Fruit fly (Drosophila melanogaster): ENCODE measurements around the gene b.

Gene b

DNA sequence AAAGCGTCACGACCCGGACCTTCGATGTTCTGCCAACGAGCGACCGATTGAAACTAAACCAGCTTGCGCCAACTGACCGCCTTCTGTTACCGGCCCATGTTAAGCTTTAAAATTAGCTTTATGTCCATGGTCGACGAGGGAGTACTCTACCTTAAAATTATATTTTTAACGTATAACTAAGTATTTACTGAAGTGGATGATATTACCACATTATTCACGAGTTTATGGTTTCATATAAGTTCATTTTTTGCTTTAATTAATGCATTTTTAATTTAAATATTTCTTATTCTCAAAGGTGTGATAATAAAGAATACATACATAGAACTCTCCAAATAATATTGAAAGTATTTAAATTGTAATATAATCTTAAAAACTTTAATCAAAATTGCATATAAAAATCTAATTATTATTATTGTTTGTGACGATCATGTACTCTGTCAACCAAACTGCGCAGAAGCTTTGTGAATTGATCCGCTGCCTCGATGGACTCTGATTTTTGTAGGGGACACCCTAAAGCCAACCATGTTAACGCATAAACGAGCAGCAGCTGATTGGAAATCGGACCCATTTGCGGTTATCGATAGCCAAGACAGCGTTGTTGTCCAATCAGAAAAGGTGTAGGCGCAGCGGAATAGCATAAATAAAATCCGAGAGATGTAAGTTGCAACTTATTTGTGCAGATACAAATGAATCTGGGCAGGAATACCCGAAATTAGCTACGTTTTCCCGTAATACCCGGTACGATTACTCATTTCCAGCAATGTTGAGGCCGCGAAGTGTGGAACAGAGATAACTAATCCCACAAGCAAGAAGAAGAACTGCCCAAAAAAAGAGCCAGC, 40.7 kb upstream of the b start, which contains the start of the genes CG9008 and p38b (continued):
- TF ChIP-seq Antp (GFP tag; optimal IDR thresholded peaks at IDR 0.05) (peak; percentile 8), CG4282 (GFP tag; optimal IDR thresholded peaks at IDR 0.05) (no peak), CG17612 (GFP tag; IDR thresholded peaks at IDR 0.05) (no peak), CG34422 (GFP tag; IDR thresholded peaks at IDR 0.05) (peak; percentile 20; the same call in 2 of the 3 replicates), CG6765 (GFP tag; optimal IDR thresholded peaks at IDR 0.05) (peak; percentile 75), CG14667 (GFP tag; IDR thresholded peaks at IDR 0.05) (peak; percentile 5; the same call in 1 of the 2 replicates), CG18764 (GFP tag; optimal IDR thresholded peaks at IDR 0.05) (peak; percentile 26), CG31388 (GFP tag; optimal IDR thresholded peaks at IDR 0.05) (no peak), CG7556 (GFP tag; optimal IDR thresholded peaks at IDR 0.05) (peak; percentile 95), Max (GFP tag; optimal IDR thresholded peaks at IDR 0.05) (peak; percentile 61), sens (GFP tag) (peak; percentile 79), Abd-B (GFP tag; optimal IDR thresholded peaks at IDR 0.05) (peak; percentile 76), corto (GFP tag; optimal IDR thresholded peaks at IDR 0.05) (peak; percentile 52), ssp (GFP tag; IDR thresholded peaks at IDR 0.05) (peak; percentile 63), inv (GFP tag; IDR thresholded peaks at IDR 0.05; ENCODE audit: partially characterized antibody) (peak; percentile 20; the same call in 1 of the 2 replicates), CG6654 (GFP tag; optimal IDR thresholded peaks at IDR 0.05) (peak; percentile 64), CG2678 (tag; optimal IDR thresholded peaks at IDR 0.05) (peak; percentile 95), nau (GFP tag; optimal IDR thresholded peaks at IDR 0.05) (no peak), gsb-n (tag; optimal IDR thresholded peaks at IDR 0.05) (peak; percentile 77), Deaf1 (tag; optimal IDR thresholded peaks at IDR 0.05) (peak; percentile 76), CG14014 (GFP tag; IDR thresholded peaks at IDR 0.05) (peak; percentile 30; the same call in 1 of the 2 replicates), Vsx1 (GFP tag; optimal IDR thresholded peaks at IDR 0.05) (peak; percentile 90), Hmr (GFP tag; optimal IDR thresholded peaks at IDR 0.05) (peak; percentile 89), tap (tag; optimal IDR thresholded peaks at IDR 0.05) (peak; percentile 74), NC2β (GFP tag; optimal IDR thresholded peaks at IDR 0.05) (no peak), Rx (GFP tag; IDR thresholded peaks at IDR 0.05) (no peak), CG15011 (GFP tag; optimal IDR thresholded peaks at IDR 0.05) (no peak), Hr39 (optimal IDR thresholded peaks at IDR 0.05) (no peak), CG11247 (GFP tag; IDR thresholded peaks at IDR 0.05) (peak; percentile 30; the same call in 1 of the 2 replicates), sna (GFP tag; IDR thresholded peaks at IDR 0.05; ENCODE audit: partially characterized antibody) (no peak), Mrtf (GFP tag; IDR thresholded peaks at IDR 0.05) (peak; percentile 53; the same call in 1 of the 3 replicates), salm (tag; optimal IDR thresholded peaks at IDR 0.05) (peak; percentile 8), Blimp-1 (GFP tag; optimal IDR thresholded peaks at IDR 0.05) (no peak), CG10274 (GFP tag; optimal IDR thresholded peaks at IDR 0.05) (peak; percentile 90), Xbp1 (GFP tag; optimal IDR thresholded peaks at IDR 0.05) (peak; percentile 75), cad (GFP tag; optimal IDR thresholded peaks at IDR 0.05) (no peak), CG10267 (tag; optimal IDR thresholded peaks at IDR 0.05) (peak; percentile 82), Nf-YC (tag; optimal IDR thresholded peaks at IDR 0.05) (peak; percentile 90), Atf-2 (GFP tag; optimal IDR thresholded peaks at IDR 0.05) (no peak), twi (tag; optimal IDR thresholded peaks at IDR 0.05) (peak; percentile 68), Gug (GFP tag; IDR thresholded peaks at IDR 0.05) (peak; percentile 76; the same call in 3 of the 4 replicates), gro (GFP tag; optimal IDR thresholded peaks at IDR 0.05) (no peak), zfh2 (GFP tag; optimal IDR thresholded peaks at IDR 0.05) (peak; percentile 41), CG4820 (GFP tag; optimal IDR thresholded peaks at IDR 0.05) (peak; percentile 73), CG17361 (GFP tag; IDR thresholded peaks at IDR 0.05) (peak; percentile 97), da (GFP tag; optimal IDR thresholded peaks at IDR 0.05) (no peak), Dip3 (GFP tag; optimal IDR thresholded peaks at IDR 0.05) (peak; percentile 7), caup (GFP tag; optimal IDR thresholded peaks at IDR 0.05; ENCODE audit: severe bottlenecking) (peak; percentile 82), Kr (GFP tag; optimal IDR thresholded peaks at IDR 0.05) (no peak)

Measured in whole organism, embryonic.